Worm (Caenorhabditis elegans) whole organism, L1 larva: ENCODE data around the gene ZK1128.3.

Source experiments
- C34B4.2 ChIP-seq: sonication (generic microtip); optimal IDR thresholded peaks from 2 replicates; lab custom pipeline; 2017; ENCODE audit warnings: mild to moderate bottlenecking, missing genetic modification characterization, missing compliant biosample characterization
- ceh-82 ChIP-seq, 3 experiments: fragments of 150-350 bp in 1 of 3; sonication (generic microtip) in 2 of 3; optimal IDR thresholded peaks; 2 replicates each; lab custom pipeline; 2014 to 2017; ENCODE audit warnings: missing biosample characterization in 3 of 3, missing genetic modification characterization in 3 of 3
- ceh-90 ChIP-seq: sonication (generic microtip); optimal IDR thresholded peaks from 2 replicates; lab custom pipeline; 2016; ENCODE audit warnings: missing genetic modification characterization, missing compliant biosample characterization
- lin-15B ChIP-seq: fragments of 150-350 bp; sonication (generic microtip); optimal IDR thresholded peaks from 3 replicates; lab custom pipeline; 2014; ENCODE audit warnings: missing biosample characterization, missing genetic modification characterization
- ztf-11 ChIP-seq, 2 experiments: sonication (generic microtip); optimal IDR thresholded peaks; 2 replicates each; lab custom pipeline; 2016 to 2017; ENCODE audit warnings: missing genetic modification characterization in 2 of 2, missing biosample characterization in 1 of 2, missing compliant biosample characterization in 1 of 2

ce11 chrIII:10118818-10119217, at the start of gene ZK1128.3:
- TF ChIP-seq ceh-82 (tag; optimal IDR thresholded peaks at IDR 0.05; lab: Kevin White, UChicago): no peak
- TF ChIP-seq ceh-90 (tag; lab: Kevin White, UChicago): no peak
- TF ChIP-seq lin-15B (tag; lab: Kevin White, UChicago): no peak
- TF ChIP-seq ztf-11 (tag; optimal IDR thresholded peaks at IDR 0.05; lab: Kevin White, UChicago): no peak
- TF ChIP-seq C34B4.2 (tag; lab: Kevin White, UChicago): no peak
